Worm (Caenorhabditis elegans): ENCODE measurements around the gene mpz-6.
"Not testable (repeated sequence)": the region's sequence is repeated elsewhere in the genome, so short reads cannot be mapped to it uniquely, and the experiment has no call there.

ce11 chrII:9452172-9452571 lies 45.3 kb upstream of the mpz-6 start, which contains the start of gene R09D1.12:
- not testable (repeated sequence) for TF ChIP-seq ama-1 (optimal IDR thresholded peaks at IDR 0.05); tra-4 (tag; optimal IDR thresholded peaks at IDR 0.05); hnd-1 (tag; optimal IDR thresholded peaks at IDR 0.05); hmbx-1 (tag; optimal IDR thresholded peaks at IDR 0.05); ceh-36 (tag; optimal IDR thresholded peaks at IDR 0.05); tbx-37 (GFP tag; conservative IDR thresholded peaks at IDR 0.05); pes-1 (GFP tag; IDR thresholded peaks at IDR 0.05); sea-1 (GFP tag; conservative IDR thresholded peaks at IDR 0.05)
